Worm (Caenorhabditis elegans) whole organism, L4/young adult: ENCODE measurements around the gene T26C11.9.

Experiments
- W03F9.2 ChIP-seq: fragments of 150-350 bp; optimal IDR thresholded peaks from 2 replicates; lab custom pipeline; 2014; ENCODE audit warnings: missing biosample characterization, missing genetic modification characterization
- dao-5 ChIP-seq: sonication (generic microtip); optimal IDR thresholded peaks from 2 replicates; lab custom pipeline; 2016; ENCODE audit warnings: missing genotype, missing genetic modification characterization, moderate library complexity, missing compliant biosample characterization
- him-1 ChIP-seq: sonication (generic microtip); optimal IDR thresholded peaks from 2 replicates; lab custom pipeline; 2016; ENCODE audit warnings: missing genotype, missing genetic modification reagents, missing genetic modification characterization, missing compliant biosample characterization

T26C11.9 gene

DNA sequence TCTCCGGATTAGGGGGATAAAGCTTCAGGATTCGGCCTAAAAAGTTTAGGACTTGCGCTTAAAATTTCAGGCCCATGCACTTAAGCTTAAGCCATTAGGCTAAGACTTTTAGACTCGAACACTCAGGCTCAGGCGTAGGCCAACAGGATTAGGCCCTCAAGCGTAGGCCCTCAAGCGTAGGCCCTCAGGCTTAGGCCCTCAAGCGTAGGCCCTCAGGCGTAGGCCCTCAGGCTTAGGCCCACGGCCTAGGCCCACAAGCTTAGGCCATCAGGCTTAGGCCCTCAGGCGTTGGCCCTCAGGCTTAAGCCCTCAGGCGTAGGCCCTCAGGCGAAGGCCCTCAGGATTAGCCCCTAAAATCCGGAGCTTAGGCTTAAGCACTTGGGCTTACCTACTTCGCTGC, 3.1 kb downstream of the T26C11.9 start:
- TF ChIP-seq W03F9.2: no peak
- no peak for TF ChIP-seq him-1 (tag; lab: Kevin White, UChicago)
- TF ChIP-seq dao-5: no peak

DNA sequence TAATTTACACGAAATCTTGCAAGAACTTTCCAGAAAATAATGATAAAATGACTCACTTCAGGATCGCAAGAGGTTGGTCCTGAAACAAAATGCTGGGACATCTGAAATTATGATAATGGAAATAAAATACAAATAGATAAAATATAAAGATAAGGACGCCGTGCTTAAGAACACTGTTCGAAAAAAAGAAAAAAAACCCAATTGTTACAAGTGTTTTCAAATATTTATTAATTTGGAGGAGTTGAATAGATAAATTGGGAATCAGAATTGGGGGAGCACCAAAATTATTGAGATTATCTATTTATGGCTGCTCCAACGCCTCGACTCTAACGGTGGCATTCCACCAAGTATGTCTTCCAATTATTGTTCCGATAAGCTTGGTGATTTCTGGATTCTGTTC, 5.1 kb downstream of the T26C11.9 start, which contains the start of gene ceh-41:
Gene ceh-41, minus strand, starts transcription at position 101 of the 400 bp plus-strand sequence.
- no peak for TF ChIP-seq him-1 (tag; lab: Kevin White, UChicago)
- no peak for TF ChIP-seq W03F9.2
- TF ChIP-seq dao-5: no peak

DNA sequence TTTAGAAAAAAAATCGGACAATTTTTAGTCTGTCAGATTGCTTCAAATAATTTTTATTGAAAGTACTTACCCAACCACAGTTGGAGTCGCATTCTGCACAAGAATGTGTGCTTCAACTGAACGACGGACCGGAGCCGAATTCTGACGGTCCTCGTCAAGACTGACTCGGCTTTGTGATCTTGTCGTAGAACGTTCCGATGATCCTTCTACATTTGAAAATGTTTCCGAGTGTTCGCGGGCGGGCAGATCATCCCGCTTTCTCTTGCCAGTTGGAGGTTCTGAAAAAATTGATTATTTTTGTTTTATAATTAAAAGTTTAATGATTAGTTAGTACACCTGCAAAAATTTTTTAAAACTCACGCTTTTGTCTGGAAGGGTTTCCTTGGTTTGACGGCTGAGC, 6.0 kb downstream of the T26C11.9 start:
- no peak for TF ChIP-seq W03F9.2
- no peak for TF ChIP-seq dao-5
- TF ChIP-seq him-1 (tag; lab: Kevin White, UChicago): no peak

DNA sequence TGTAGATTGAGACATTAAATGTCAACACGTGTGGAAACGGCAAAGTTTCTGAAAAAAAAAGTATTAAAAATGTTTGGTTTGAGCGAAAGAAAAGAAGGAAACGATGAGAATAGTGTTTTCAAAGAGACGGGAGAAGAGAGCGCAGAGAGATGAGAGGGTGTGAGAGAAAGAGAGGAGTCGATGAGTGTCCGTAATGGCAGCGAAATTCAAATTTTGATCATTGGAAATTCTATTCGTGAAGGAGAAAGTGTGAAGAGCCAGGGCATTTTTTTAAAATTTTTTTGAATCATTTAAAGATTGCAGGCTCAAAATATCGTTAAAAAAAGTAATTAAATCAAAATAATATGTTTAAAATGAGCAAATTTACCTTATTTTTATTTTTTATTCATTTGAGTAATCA, 8.2 kb downstream of the T26C11.9 start, which contains the start of gene T26C11.4:
Gene T26C11.4, minus strand, starts transcription at position 54 of the 400 bp plus-strand sequence.
- TF ChIP-seq him-1 (tag; lab: Kevin White, UChicago): no peak
- TF ChIP-seq W03F9.2: no peak
- no peak for TF ChIP-seq dao-5

DNA sequence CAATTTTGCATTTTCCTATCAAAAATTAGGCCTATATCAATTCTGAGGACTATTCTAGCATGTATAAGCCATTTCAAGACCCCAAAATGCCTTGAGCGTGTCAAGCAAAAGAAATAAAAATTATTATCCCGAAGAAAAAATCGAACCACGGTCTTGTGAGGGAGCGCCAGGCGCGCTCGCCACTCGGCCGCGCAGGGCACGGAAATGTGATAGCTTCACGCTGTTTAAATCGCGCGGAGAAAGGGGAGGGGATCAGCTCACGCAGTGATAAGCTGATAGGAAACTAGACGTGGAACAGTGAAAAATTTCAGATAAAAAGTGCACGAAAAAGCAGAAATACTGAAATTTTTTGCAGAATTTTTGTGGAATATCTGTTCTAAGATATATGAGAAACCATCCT, 15.9 kb downstream of the T26C11.9 start:
- TF ChIP-seq him-1 (tag; lab: Kevin White, UChicago) (peak; percentile 45), W03F9.2 (no peak), dao-5 (peak; percentile 58)

DNA sequence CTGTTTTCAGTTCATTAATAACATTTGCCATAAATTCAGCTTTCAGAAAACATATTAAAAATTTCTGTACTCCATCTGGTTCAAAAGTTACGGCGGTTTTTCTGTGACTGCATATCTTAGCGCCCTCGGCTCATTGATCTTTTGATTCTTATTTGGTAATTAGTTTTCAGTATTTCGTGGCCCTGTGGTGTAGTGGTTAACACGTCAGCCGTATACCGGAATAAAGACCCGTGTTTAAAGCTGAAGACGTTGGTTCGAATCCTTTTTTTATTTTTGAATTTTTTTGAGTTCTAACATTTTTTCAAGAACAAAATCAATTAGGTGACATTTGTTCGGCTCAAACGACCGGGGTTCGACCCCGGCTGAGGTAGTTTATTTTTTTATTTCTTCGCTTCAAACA, 23.2 kb downstream of the T26C11.9 start:
- TF ChIP-seq him-1 (tag; lab: Kevin White, UChicago): no peak
- no peak for TF ChIP-seq dao-5
- TF ChIP-seq W03F9.2: no peak

DNA sequence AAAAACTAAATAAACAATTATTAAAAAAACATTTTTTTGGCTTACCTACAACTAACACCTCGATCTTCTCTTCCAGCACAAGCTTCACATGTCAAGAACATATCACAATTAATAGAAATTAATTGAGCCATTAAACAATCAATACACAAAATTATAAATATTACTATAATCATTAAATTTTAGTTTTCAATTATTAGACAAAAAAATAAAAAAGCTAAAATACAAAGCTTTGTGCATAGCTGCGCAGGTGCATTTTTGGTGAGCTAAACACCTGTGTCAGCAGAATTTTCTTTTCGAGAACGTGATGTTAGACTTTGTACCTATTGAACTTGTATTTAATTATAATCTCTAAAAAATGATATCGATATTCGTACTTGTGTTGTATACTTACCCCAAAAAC, 23.7 kb downstream of the T26C11.9 start, which contains the start of gene C14E2.6:
Gene C14E2.6, minus strand, starts transcription at position 101 of the 400 bp plus-strand sequence.
- TF ChIP-seq W03F9.2: no peak
- no peak for TF ChIP-seq him-1 (tag; lab: Kevin White, UChicago)
- no peak for TF ChIP-seq dao-5

DNA sequence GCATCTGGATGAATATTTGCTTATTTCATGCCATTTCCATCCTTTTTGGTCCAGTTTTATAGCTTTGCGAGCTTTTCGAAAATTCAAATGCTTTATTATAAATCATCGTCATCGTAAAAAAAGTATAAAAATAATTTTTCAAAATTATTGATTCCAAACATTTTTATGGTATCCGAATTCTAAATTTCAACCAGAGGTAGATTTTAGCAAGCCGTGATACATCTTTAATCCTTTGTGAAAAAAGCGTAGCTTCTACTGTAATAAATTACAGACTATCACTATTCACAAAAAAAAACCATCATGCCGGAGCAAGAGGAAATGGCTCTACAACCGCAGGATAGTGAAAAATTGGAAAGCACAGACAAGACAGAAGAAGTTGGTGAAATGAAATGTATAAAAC, 27.5 kb downstream of the T26C11.9 start, which contains the start of gene C14E2.1:
Gene C14E2.1, plus strand, starts transcription at position 301 of the 400 bp plus-strand sequence.
- no peak for TF ChIP-seq W03F9.2
- TF ChIP-seq him-1 (tag; lab: Kevin White, UChicago): no peak
- no peak for TF ChIP-seq dao-5

DNA sequence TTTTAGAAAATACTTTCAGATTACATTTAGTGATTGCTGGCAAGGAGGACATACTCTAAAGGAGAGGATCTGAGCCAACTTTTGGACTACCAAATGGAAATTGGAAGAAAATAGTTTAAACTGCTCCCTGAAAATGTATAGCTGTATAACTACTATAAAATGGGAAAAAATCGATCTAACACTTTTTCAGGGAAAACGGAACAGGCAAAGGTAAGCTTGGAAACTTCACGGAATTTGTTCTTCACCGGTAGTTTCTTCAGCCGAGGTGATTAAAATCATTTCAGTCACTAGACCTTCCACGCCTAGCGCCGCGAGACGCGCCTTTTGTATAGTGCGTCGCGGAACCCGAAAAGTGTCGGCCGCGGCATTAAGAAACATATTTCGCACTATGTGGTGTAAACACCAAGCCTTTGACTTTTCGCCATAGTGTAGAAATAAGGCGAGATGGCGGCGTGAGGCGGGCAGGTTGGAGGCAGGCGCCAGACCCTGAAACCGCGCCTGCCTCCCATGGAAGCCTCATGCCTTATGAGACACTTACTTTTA, 28.3 kb downstream of the T26C11.9 start, which contains the start of gene C14E2.5:
Gene C14E2.5, minus strand, starts transcription at position 51 of the 543 bp plus-strand sequence.
- TF ChIP-seq dao-5 (no peak), him-1 (tag; lab: Kevin White, UChicago) (no peak), W03F9.2 (no peak)

DNA sequence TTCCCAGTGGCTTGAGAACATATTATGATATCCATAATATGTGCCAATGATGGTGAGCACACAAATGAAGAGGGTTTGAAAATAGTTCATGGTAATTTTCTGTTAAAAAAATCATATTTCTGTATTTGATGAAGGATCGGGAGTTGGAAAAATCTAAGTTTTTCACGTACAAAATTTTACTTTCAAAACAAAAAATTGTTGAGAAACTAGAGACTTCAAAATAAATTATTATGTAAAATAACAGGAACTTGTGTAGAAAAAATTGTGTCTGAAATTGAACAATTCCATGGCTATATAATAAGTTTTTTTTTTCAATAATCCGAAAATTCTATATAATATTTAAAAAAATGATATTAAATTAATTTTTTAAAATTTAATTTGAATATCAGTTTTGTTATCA, 32.4 kb downstream of the T26C11.9 start, which contains the start of gene C14E2.4:
Gene C14E2.4, minus strand, starts transcription at position 101 of the 400 bp plus-strand sequence.
- no peak for TF ChIP-seq him-1 (tag; lab: Kevin White, UChicago)
- no peak for TF ChIP-seq dao-5
- no peak for TF ChIP-seq W03F9.2

DNA sequence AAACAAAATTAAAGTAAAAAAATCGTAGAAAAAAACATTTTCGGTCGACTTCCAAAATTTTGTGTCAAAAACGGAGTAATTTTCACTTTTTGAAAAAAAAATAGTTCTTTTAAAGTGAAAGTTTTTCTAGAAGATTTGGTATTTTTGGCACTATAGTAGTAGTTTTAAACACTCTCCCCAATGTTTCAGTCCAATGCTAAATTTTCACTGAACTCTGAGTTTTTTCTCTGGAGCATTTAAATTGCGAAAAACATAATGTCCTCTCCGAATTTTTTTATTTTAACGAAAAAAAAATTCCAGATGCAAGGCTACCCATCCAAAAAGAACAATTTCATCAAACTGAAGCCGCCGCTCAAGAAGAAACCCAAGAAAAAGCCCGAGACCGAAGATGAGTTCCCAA, 37.5 kb downstream of the T26C11.9 start, which contains the start of gene C14E2.7:
Gene C14E2.7, plus strand, starts transcription at position 301 of the 400 bp plus-strand sequence.
- TF ChIP-seq dao-5: no peak

DNA sequence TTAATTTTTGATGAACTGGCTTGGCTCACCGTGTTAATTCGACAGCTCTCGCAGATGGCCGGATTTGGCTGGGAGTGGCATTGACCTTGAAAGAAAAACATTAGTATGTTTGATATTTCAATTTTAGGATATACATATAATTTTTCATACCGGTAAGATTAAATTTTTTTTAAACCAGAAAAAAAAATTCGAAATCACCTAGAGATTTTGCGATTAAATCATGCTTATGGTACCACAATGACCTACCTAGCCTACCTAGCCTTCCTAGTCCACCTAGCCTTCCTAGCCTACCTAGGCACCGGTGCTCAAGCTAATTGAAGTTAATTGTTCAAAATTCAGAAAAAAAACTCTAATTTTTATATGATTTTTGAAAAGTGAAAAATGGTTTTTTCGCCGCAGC, 42.2 kb downstream of the T26C11.9 start, which contains the start of gene C14E2.3:
Gene C14E2.3, minus strand, starts transcription at position 101 of the 400 bp plus-strand sequence.
- no peak for TF ChIP-seq him-1 (tag; lab: Kevin White, UChicago)
- no peak for TF ChIP-seq W03F9.2
- TF ChIP-seq dao-5: no peak
